Worm (Caenorhabditis elegans) whole organism, L4 larva: Measurements from ENCODE around the gene him-10.
A peak's percentile ranks its signal among the peaks of the same experiment; 100 is the strongest.

ENCODE experiments used
- F49E8.2 ChIP-seq: sonication (generic microtip); optimal IDR thresholded peaks from 2 replicates; lab custom pipeline; 2016; ENCODE audit warnings: missing compliant biosample characterization, mild to moderate bottlenecking, missing genetic modification characterization, borderline replicate concordance
- Y48G9A.11 ChIP-seq: fragments of 200-800 bp; sonication (Bioruptor generic); IDR thresholded peaks from 2 replicates; pipeline ENCODE4 v1.3.6; 2022; ENCODE audit warnings: missing genetic modification reagents, missing genetic modification characterization, missing compliant biosample characterization
- Y5F2A.4 ChIP-seq: fragments of 200-800 bp; sonication (Bioruptor generic); optimal IDR thresholded peaks from 2 replicates; lab custom pipeline; 2018; ENCODE audit warnings: mild to moderate bottlenecking, missing genetic modification characterization, missing compliant biosample characterization
- ZK337.2 ChIP-seq: fragments of 200-800 bp; sonication (Bioruptor generic); IDR thresholded peaks from 2 replicates; pipeline ENCODE4 v1.3.6; 2022; ENCODE audit warnings: missing genetic modification reagents, missing genetic modification characterization, missing compliant biosample characterization
- ZK546.5 ChIP-seq, 2 experiments: sonication (generic microtip); optimal IDR thresholded peaks; 2 replicates each; lab custom pipeline; 2017; ENCODE audit warnings: missing biosample characterization in 2 of 2, missing genetic modification characterization in 2 of 2
- aha-1 ChIP-seq: fragments of 150-350 bp; peaks from one replicate; lab custom pipeline; 2014; ENCODE audit warnings: missing biosample characterization, missing genetic modification characterization
- ama-1 ChIP-seq: fragments of 150-350 bp; optimal IDR thresholded peaks from 2 replicates; lab custom pipeline; 2014; ENCODE audit warnings: inconsistent platforms, mixed read lengths
- arid-1 ChIP-seq: fragments of 200-800 bp; sonication (Bioruptor generic); conservative IDR thresholded peaks from 2 replicates; pipeline ENCODE4 v1.3.6; 2022; ENCODE audit warnings: missing genetic modification reagents, missing genetic modification characterization, missing compliant biosample characterization
- ceh-20 ChIP-seq: fragments of 200-800 bp; sonication (Bioruptor generic); IDR thresholded peaks from 2 replicates; pipeline ENCODE4 v1.3.6; 2022; ENCODE audit warnings: missing genetic modification reagents, missing genetic modification characterization, missing compliant biosample characterization
- ceh-28 ChIP-seq: fragments of 150-350 bp; optimal IDR thresholded peaks from 2 replicates; lab custom pipeline; 2014; ENCODE audit warnings: missing biosample characterization, missing genetic modification reagents, missing genetic modification characterization
- ceh-32 ChIP-seq: sonication (generic microtip); optimal IDR thresholded peaks from 2 replicates; lab custom pipeline; 2016; ENCODE audit warnings: mild to moderate bottlenecking, missing genetic modification characterization, missing compliant biosample characterization; ENCODE audit not compliant: poor library complexity
- ces-1 ChIP-seq: fragments of 150-350 bp; sonication (generic microtip); optimal IDR thresholded peaks from 4 replicates; lab custom pipeline; 2014; ENCODE audit warnings: missing biosample characterization, missing genetic modification reagents, missing genetic modification characterization
- cey-2 ChIP-seq: sonication (generic microtip); optimal IDR thresholded peaks from 3 replicates; lab custom pipeline; 2017; ENCODE audit warnings: missing genetic modification characterization, mild to moderate bottlenecking, missing compliant biosample characterization, antibody characterized with exemption, borderline replicate concordance; ENCODE audit not compliant: insufficient read depth
- ctbp-1 ChIP-seq: fragments of 200-800 bp; sonication (Bioruptor generic); IDR thresholded peaks from 2 replicates; pipeline ENCODE4 v1.3.6; 2022; ENCODE audit warnings: missing genetic modification reagents, missing genetic modification characterization, missing compliant biosample characterization
- dpl-1 ChIP-seq: fragments of 150-350 bp; optimal IDR thresholded peaks from 2 replicates; lab custom pipeline; 2014; ENCODE audit warnings: missing biosample characterization, missing genetic modification reagents, missing genetic modification characterization
- duxl-1 ChIP-seq: sonication (generic microtip); optimal IDR thresholded peaks from 2 replicates; lab custom pipeline; 2016; ENCODE audit warnings: mild to moderate bottlenecking, missing genetic modification characterization, moderate library complexity, missing compliant biosample characterization; ENCODE audit not compliant: poor library complexity
- egl-27 ChIP-seq: sonication (generic microtip); optimal IDR thresholded peaks from 3 replicates; lab custom pipeline; 2017; ENCODE audit warnings: missing biosample characterization, missing genetic modification reagents, missing genetic modification characterization
- egl-43 ChIP-seq: fragments of 200-800 bp; sonication (Bioruptor generic); IDR thresholded peaks from 2 replicates; pipeline ENCODE4 v1.3.6; 2022; ENCODE audit warnings: missing genetic modification reagents, missing genetic modification characterization, missing compliant biosample characterization
- hmg-1.1 ChIP-seq: fragments of 200-800 bp; sonication (Bioruptor generic); IDR thresholded peaks from 2 replicates; pipeline ENCODE4 v1.3.6; 2022; ENCODE audit warnings: missing genetic modification reagents, missing genetic modification characterization, missing compliant biosample characterization
- jun-1 ChIP-seq: fragments of 150-350 bp; optimal IDR thresholded peaks from 2 replicates; lab custom pipeline; 2014; ENCODE audit warnings: missing biosample characterization, missing genetic modification reagents, missing genetic modification characterization
- lin-15B ChIP-seq: fragments of 150-350 bp; sonication (generic microtip); optimal IDR thresholded peaks from 3 replicates; lab custom pipeline; 2014; ENCODE audit warnings: missing biosample characterization, missing genetic modification characterization
- lin-29 ChIP-seq: fragments of 200-800 bp; sonication (Bioruptor generic); IDR thresholded peaks from 2 replicates; pipeline ENCODE4 v1.3.6; 2022; ENCODE audit warnings: missing genetic modification reagents, missing genetic modification characterization, missing compliant biosample characterization
- lir-3 ChIP-seq: sonication (generic microtip); optimal IDR thresholded peaks from 2 replicates; lab custom pipeline; 2016; ENCODE audit warnings: mild to moderate bottlenecking, missing genetic modification characterization, missing compliant biosample characterization
- lsy-2 ChIP-seq, 2 experiments: fragments of 150-350 bp in 1 of 2; sonication (generic microtip) in 1 of 2; optimal IDR thresholded peaks; 2 replicates each; lab custom pipeline; 2014 to 2017; ENCODE audit warnings: missing biosample characterization in 2 of 2, missing genetic modification characterization in 2 of 2
- mdl-1 ChIP-seq, 2 experiments: fragments of 150-350 bp in 1 of 2; sonication (generic microtip) in 1 of 2; optimal IDR thresholded peaks; 2 replicates each; lab custom pipeline; 2014 to 2017; ENCODE audit warnings: missing biosample characterization in 2 of 2, missing genetic modification characterization in 2 of 2
- mdt-29 ChIP-seq: fragments of 200-800 bp; sonication (Bioruptor generic); IDR thresholded peaks from 2 replicates; pipeline ENCODE4 v1.3.6; 2022; ENCODE audit warnings: missing genetic modification reagents, missing genetic modification characterization, missing compliant biosample characterization
- mep-1 ChIP-seq: fragments of 150-350 bp; sonication (generic microtip); optimal IDR thresholded peaks from 3 replicates; lab custom pipeline; 2014; ENCODE audit warnings: missing biosample characterization, missing genetic modification characterization
- mes-2 ChIP-seq: sonication (generic microtip); optimal IDR thresholded peaks from 2 replicates; lab custom pipeline; 2016; ENCODE audit warnings: missing genotype, mild to moderate bottlenecking, missing genetic modification characterization, missing compliant biosample characterization; ENCODE audit not compliant: poor library complexity, severe bottlenecking
- nhr-10 ChIP-seq: fragments of 150-350 bp; optimal IDR thresholded peaks from 2 replicates; lab custom pipeline; 2014; ENCODE audit warnings: missing biosample characterization, missing genetic modification characterization
- nhr-11 ChIP-seq: fragments of 150-350 bp; optimal IDR thresholded peaks from 2 replicates; lab custom pipeline; 2014; ENCODE audit warnings: missing biosample characterization, missing genetic modification characterization
- nhr-111 ChIP-seq: fragments of 200-800 bp; sonication (Bioruptor generic); optimal IDR thresholded peaks from 2 replicates; lab custom pipeline; 2018; ENCODE audit warnings: mild to moderate bottlenecking, missing genetic modification characterization, missing compliant biosample characterization
- nhr-237 ChIP-seq: sonication (generic microtip); optimal IDR thresholded peaks from 2 replicates; lab custom pipeline; 2017; ENCODE audit warnings: missing biosample characterization, missing genetic modification characterization
- nhr-25 ChIP-seq: sonication (generic microtip); optimal IDR thresholded peaks from 2 replicates; lab custom pipeline; 2017; ENCODE audit warnings: missing genetic modification characterization, mild to moderate bottlenecking, missing compliant biosample characterization, antibody characterized with exemption, moderate library complexity, borderline replicate concordance; ENCODE audit not compliant: insufficient read depth
- nhr-42 ChIP-seq: fragments of 200-800 bp; sonication (Bioruptor generic); IDR thresholded peaks from 2 replicates; pipeline ENCODE4 v1.3.6; 2022; ENCODE audit warnings: missing genetic modification characterization, missing compliant biosample characterization
- nhr-6 ChIP-seq: fragments of 150-350 bp; optimal IDR thresholded peaks from 2 replicates; lab custom pipeline; 2014; ENCODE audit warnings: missing biosample characterization, missing genetic modification characterization
- pqm-1 ChIP-seq: sonication (generic microtip); optimal IDR thresholded peaks from 2 replicates; lab custom pipeline; 2017; ENCODE audit warnings: missing biosample characterization, missing genetic modification characterization
- rbr-2 ChIP-seq: sonication (generic microtip); optimal IDR thresholded peaks from 2 replicates; lab custom pipeline; 2016; ENCODE audit warnings: missing genotype, missing genetic modification characterization, missing compliant biosample characterization
- snpc-1.2 ChIP-seq: fragments of 200-800 bp; sonication (Bioruptor generic); IDR thresholded peaks from 2 replicates; pipeline ENCODE4 v1.3.6; 2022; ENCODE audit warnings: missing genetic modification reagents, missing genetic modification characterization, missing compliant biosample characterization
- snpc-4 ChIP-seq: fragments of 150-350 bp; optimal IDR thresholded peaks from 2 replicates; lab custom pipeline; 2014; ENCODE audit warnings: missing biosample characterization, missing genetic modification characterization
- spr-1 ChIP-seq: sonication (generic microtip); optimal IDR thresholded peaks from 2 replicates; lab custom pipeline; 2016; ENCODE audit warnings: mild to moderate bottlenecking, missing genetic modification characterization, missing compliant biosample characterization
- spr-3 ChIP-seq: fragments of 200-800 bp; sonication (Bioruptor generic); optimal IDR thresholded peaks from 2 replicates; lab custom pipeline; 2018; ENCODE audit warnings: mild to moderate bottlenecking, missing genetic modification characterization, missing compliant biosample characterization
- tra-1 ChIP-seq: fragments of 200-800 bp; sonication (Bioruptor generic); IDR thresholded peaks from 2 replicates; pipeline ENCODE4 v1.3.6; 2022; ENCODE audit warnings: missing genetic modification reagents, missing genetic modification characterization, missing compliant biosample characterization
- unc-130 ChIP-seq: sonication (generic microtip); optimal IDR thresholded peaks from 2 replicates; lab custom pipeline; 2016; ENCODE audit warnings: missing genetic modification reagents, missing genetic modification characterization, missing compliant biosample characterization
- zfp-2 ChIP-seq: sonication (generic microtip); optimal IDR thresholded peaks from 2 replicates; lab custom pipeline; 2016; ENCODE audit warnings: mild to moderate bottlenecking, missing genetic modification characterization, missing compliant biosample characterization
- zip-2 ChIP-seq: fragments of 150-350 bp; optimal IDR thresholded peaks from 2 replicates; lab custom pipeline; 2014; ENCODE audit warnings: missing biosample characterization, missing genetic modification characterization
- ztf-11 ChIP-seq: fragments of 150-350 bp; optimal IDR thresholded peaks from 2 replicates; lab custom pipeline; 2014; ENCODE audit warnings: missing biosample characterization, missing genetic modification characterization
- ztf-7 ChIP-seq: fragments of 150-350 bp; optimal IDR thresholded peaks from 2 replicates; lab custom pipeline; 2014; ENCODE audit warnings: missing biosample characterization, missing genetic modification characterization

The him-10 gene

DNA sequence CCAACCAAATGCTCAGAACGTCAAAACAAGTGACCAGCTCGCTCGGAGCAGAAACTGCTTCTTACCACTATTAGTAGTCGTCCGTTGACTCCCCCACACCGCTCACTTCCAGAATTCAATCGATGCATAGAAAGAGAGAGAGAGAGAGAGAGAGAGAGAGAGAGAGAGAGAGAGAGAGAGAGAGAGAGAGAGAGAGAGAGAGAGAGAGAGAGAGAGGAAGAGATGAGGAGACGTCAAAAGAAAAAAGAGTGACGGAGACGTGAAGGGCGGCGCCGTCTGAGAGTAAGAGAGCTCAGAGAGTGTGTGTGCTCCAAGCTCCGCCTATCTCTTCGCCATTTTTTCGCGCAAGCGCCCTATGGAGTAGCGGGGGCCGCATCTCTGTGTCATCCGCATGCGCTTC lies 47.9 kb upstream of the him-10 start, which contains the start of gene ida-1 (continued):
- TF ChIP-seq tra-1: no peak
- no peak for TF ChIP-seq ZK546.5 (tag; optimal IDR thresholded peaks at IDR 0.05; lab: Kevin White, UChicago)
- TF ChIP-seq nhr-10 (tag; lab: Kevin White, UChicago): no peak
- no peak for TF ChIP-seq mdl-1 (tag; optimal IDR thresholded peaks at IDR 0.05; lab: Kevin White, UChicago)
- no peak for TF ChIP-seq nhr-6 (tag; lab: Kevin White, UChicago)
- TF ChIP-seq duxl-1: no peak
- no peak for TF ChIP-seq zip-2 (tag; lab: Kevin White, UChicago)
- no peak for TF ChIP-seq Y5F2A.4
- TF ChIP-seq cey-2 (tag; lab: Kevin White, UChicago): no peak
- no peak for TF ChIP-seq ceh-32 (tag; lab: Kevin White, UChicago)
- TF ChIP-seq hmg-1.1: peak; percentile 47
- TF ChIP-seq ctbp-1 (GFP tag; lab: Robert Waterston, UW): peak; percentile 64; the same call in 1 of the 2 replicates
- no peak for TF ChIP-seq jun-1 (tag; lab: Kevin White, UChicago)
- no peak for TF ChIP-seq dpl-1 (GFP tag; lab: Kevin White, UChicago)
- TF ChIP-seq nhr-25: no peak
- no peak for TF ChIP-seq egl-43 (GFP tag; lab: Robert Waterston, UW)
- TF ChIP-seq nhr-42: no peak
- no peak for TF ChIP-seq lin-29 (GFP tag; lab: Robert Waterston, UW)
- TF ChIP-seq ama-1 (lab: Kevin White, UChicago): no peak
- TF ChIP-seq ZK337.2 (GFP tag; lab: Robert Waterston, UW): no peak
- no peak for TF ChIP-seq F49E8.2
- TF ChIP-seq pqm-1 (tag; lab: Kevin White, UChicago): no peak
- TF ChIP-seq nhr-111 (GFP tag; lab: Kevin White, UChicago): no peak
- TF ChIP-seq, all 104 proteins: peak for 12

DNA sequence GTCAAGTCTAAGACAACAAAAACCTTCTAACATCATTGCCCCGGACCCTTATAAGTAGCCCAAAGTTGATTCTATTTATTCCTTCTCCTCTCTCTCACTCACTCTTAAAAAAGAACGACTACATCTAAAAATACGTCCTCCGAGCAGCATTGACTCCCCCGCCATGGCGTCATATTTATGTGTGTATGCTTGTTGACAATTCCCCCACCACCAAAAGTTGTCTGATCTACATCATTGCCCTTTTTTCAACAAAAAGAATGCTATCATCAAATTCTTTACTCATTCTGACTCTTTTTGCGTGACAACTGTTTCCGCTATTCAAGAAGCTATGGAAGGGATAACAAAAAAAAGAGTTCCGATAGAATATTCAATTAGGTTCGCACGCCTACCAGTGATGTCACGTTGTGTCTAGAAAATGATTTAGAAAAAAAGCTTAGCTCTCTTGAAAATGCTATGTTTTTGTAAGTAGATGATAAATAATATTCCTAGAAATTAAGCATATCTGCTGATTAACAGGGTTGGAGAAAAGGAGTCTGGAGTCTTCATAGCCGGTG lies 45.5 kb upstream of the him-10 start:
- peak; percentile 94 for TF ChIP-seq aha-1 (tag; lab: Kevin White, UChicago)
- TF ChIP-seq snpc-4 (tag; lab: Kevin White, UChicago): no peak
- TF ChIP-seq ces-1 (GFP tag; lab: Kevin White, UChicago): peak; percentile 6
- 0 out of 2 replicates have a peak, but pooled peaks have one; percentile 10 for TF ChIP-seq snpc-1.2
- TF ChIP-seq ctbp-1 (GFP tag; lab: Robert Waterston, UW): peak; percentile 21; the same call in 1 of the 2 replicates
- TF ChIP-seq rbr-2 (tag; lab: Kevin White, UChicago): peak; percentile 27
- peak; percentile 12 for TF ChIP-seq mep-1 (tag; lab: Kevin White, UChicago)
- TF ChIP-seq lsy-2 (tag; optimal IDR thresholded peaks at IDR 0.05; lab: Kevin White, UChicago): no peak

DNA sequence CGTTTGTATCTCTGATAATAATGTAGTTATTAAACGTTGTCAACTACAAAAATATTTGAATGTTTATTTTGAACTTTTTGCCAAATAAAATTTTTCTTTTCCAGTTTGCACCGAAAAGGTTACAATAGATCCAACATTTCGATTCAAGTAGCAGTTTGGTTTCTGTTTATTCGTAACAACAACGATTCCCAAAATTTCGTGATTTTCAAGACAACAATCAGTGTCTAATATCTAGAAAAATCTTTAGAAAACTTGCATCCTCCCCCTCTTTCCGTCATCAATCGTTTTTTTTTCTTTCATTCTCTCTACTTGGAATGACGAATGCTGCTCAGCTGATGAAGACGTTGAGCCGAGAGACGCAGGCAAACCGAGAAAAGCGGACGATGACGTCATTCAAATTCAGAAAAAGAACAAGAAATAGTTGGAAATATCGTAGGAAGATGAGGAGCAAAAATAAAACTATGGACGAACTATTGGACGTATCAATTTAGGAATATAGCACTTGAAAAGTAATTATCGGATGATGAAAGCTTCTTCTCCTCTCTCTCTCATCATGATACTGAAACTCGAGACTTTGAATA lies 44.5 kb upstream of the him-10 start:
- TF ChIP-seq lir-3 (tag; lab: Kevin White, UChicago) (no peak), zfp-2 (tag; lab: Kevin White, UChicago) (no peak), ctbp-1 (GFP tag; lab: Robert Waterston, UW) (peak; percentile 84), arid-1 (no peak), spr-3 (GFP tag; lab: Kevin White, UChicago) (no peak), spr-1 (tag; lab: Kevin White, UChicago) (no peak), Y48G9A.11 (GFP tag; lab: Robert Waterston, UW) (no peak), dpl-1 (GFP tag; lab: Kevin White, UChicago) (peak; percentile 21), unc-130 (GFP tag; lab: Kevin White, UChicago) (no peak), egl-27 (no peak), mdt-29 (GFP tag; lab: Robert Waterston, UW) (no peak), snpc-1.2 (no peak), snpc-4 (tag; lab: Kevin White, UChicago) (no peak), lsy-2 (tag; optimal IDR thresholded peaks at IDR 0.05; lab: Kevin White, UChicago) (peak; percentile 58 to 66), nhr-11 (tag; lab: Kevin White, UChicago) (peak; percentile 58), ztf-7 (tag; lab: Kevin White, UChicago) (no peak), mes-2 (tag; lab: Kevin White, UChicago) (peak; percentile 20), zip-2 (tag; lab: Kevin White, UChicago) (no peak), ceh-20 (GFP tag; lab: Robert Waterston, UW) (peak; percentile 70; the same call in 1 of the 2 replicates), ama-1 (lab: Kevin White, UChicago) (no peak), lin-15B (tag; lab: Kevin White, UChicago) (no peak), ztf-11 (no peak), nhr-237 (tag; lab: Kevin White, UChicago) (no peak), ceh-28 (tag; lab: Kevin White, UChicago) (no peak), aha-1 (tag; lab: Kevin White, UChicago) (peak; percentile 98)
